Worm (Caenorhabditis elegans) whole organism, young adult: ENCODE data around the gene best-7.

Experiments
- B0019.2 ChIP-seq: fragments of 200-800 bp; sonication (Bioruptor generic); conservative IDR thresholded peaks from 2 replicates; pipeline ENCODE4 v1.3.6; 2022; ENCODE audit warnings: missing genetic modification reagents, missing genetic modification characterization, missing compliant biosample characterization
- B0035.1 ChIP-seq: sonication (generic microtip); optimal IDR thresholded peaks from 2 replicates; lab custom pipeline; 2016; ENCODE audit warnings: missing genetic modification characterization, mild to moderate bottlenecking, missing compliant biosample characterization, missing genotype, missing genetic modification reagents
- C06A6.2 ChIP-seq: fragments of 200-800 bp; sonication (Bioruptor generic); conservative IDR thresholded peaks from 2 replicates; pipeline ENCODE4 v1.3.6; 2022; ENCODE audit warnings: missing genetic modification characterization, missing compliant biosample characterization
- D2030.7 ChIP-seq: fragments of 200-800 bp; sonication (Bioruptor generic); IDR thresholded peaks from 2 replicates; pipeline ENCODE4 v1.3.6; 2022; ENCODE audit warnings: missing genetic modification reagents, missing genetic modification characterization, missing compliant biosample characterization
- F22D6.2 ChIP-seq: sonication (generic microtip); optimal IDR thresholded peaks from 2 replicates; lab custom pipeline; 2016; ENCODE audit warnings: mild to moderate bottlenecking, missing genetic modification characterization, missing compliant biosample characterization
- F23B12.7 ChIP-seq: sonication (generic microtip); optimal IDR thresholded peaks from 2 replicates; lab custom pipeline; 2017; ENCODE audit warnings: missing genetic modification characterization, mild to moderate bottlenecking, missing compliant biosample characterization, antibody characterized with exemption, moderate library complexity; ENCODE audit not compliant: insufficient read depth
- K11D2.4 ChIP-seq: fragments of 200-800 bp; sonication (Bioruptor generic); IDR thresholded peaks from 2 replicates; pipeline ENCODE4 v1.3.6; 2022; ENCODE audit warnings: missing genetic modification reagents, missing genetic modification characterization, missing compliant biosample characterization
- K12H6.12 ChIP-seq: fragments of 200-800 bp; sonication (Bioruptor generic); optimal IDR thresholded peaks from 2 replicates; lab custom pipeline; 2018; ENCODE audit warnings: mild to moderate bottlenecking, missing genetic modification characterization, missing compliant biosample characterization
- T07F8.4 ChIP-seq: sonication (generic microtip); optimal IDR thresholded peaks from 2 replicates; lab custom pipeline; 2016; ENCODE audit warnings: mild to moderate bottlenecking, missing genetic modification characterization, moderate library complexity, missing compliant biosample characterization
- Y53G8AR.9 ChIP-seq: fragments of 200-800 bp; sonication (Bioruptor generic); conservative IDR thresholded peaks from 2 replicates; pipeline ENCODE4 v1.3.6; 2022; ENCODE audit warnings: missing genetic modification reagents, missing genetic modification characterization, missing compliant biosample characterization
- Y67H2A.10 ChIP-seq: fragments of 200-800 bp; sonication (Bioruptor generic); conservative IDR thresholded peaks from 2 replicates; pipeline ENCODE4 v1.3.6; 2022; ENCODE audit warnings: missing genetic modification reagents, missing genetic modification characterization, missing compliant biosample characterization
- Y95B8A.8 ChIP-seq: fragments of 200-800 bp; sonication (Bioruptor generic); IDR thresholded peaks from 2 replicates; pipeline ENCODE4 v1.3.6; 2022; ENCODE audit warnings: missing genetic modification reagents, missing genetic modification characterization, missing compliant biosample characterization
- attf-6 ChIP-seq: fragments of 200-800 bp; sonication (Bioruptor generic); IDR thresholded peaks from 2 replicates; pipeline ENCODE4 v1.3.6; 2022; ENCODE audit warnings: missing genetic modification reagents, missing genetic modification characterization, missing compliant biosample characterization
- bed-2 ChIP-seq: fragments of 200-800 bp; sonication (Bioruptor generic); IDR thresholded peaks from 2 replicates; pipeline ENCODE4 v1.3.6; 2022; ENCODE audit warnings: missing genetic modification reagents, missing genetic modification characterization, missing compliant biosample characterization
- ceh-100 ChIP-seq: fragments of 200-800 bp; sonication (Bioruptor generic); IDR thresholded peaks from 2 replicates; pipeline ENCODE4 v1.3.6; 2022; ENCODE audit warnings: missing genetic modification reagents, missing genetic modification characterization, missing compliant biosample characterization
- ceh-79 ChIP-seq: sonication (generic microtip); optimal IDR thresholded peaks from 2 replicates; lab custom pipeline; 2017; ENCODE audit warnings: mild to moderate bottlenecking, missing genetic modification characterization, missing compliant biosample characterization
- ceh-91 ChIP-seq: fragments of 200-800 bp; sonication (Bioruptor generic); IDR thresholded peaks from 2 replicates; pipeline ENCODE4 v1.3.6; 2022; ENCODE audit warnings: missing genetic modification reagents, missing genetic modification characterization, missing compliant biosample characterization
- egl-18 ChIP-seq: fragments of 200-800 bp; sonication (Bioruptor generic); IDR thresholded peaks from 2 replicates; pipeline ENCODE4 v1.3.6; 2022; ENCODE audit warnings: missing genetic modification reagents, missing genetic modification characterization, missing compliant biosample characterization
- egrh-3 ChIP-seq: fragments of 200-800 bp; sonication (Bioruptor generic); IDR thresholded peaks from 2 replicates; pipeline ENCODE4 v1.3.6; 2022; ENCODE audit warnings: missing genetic modification reagents, missing genetic modification characterization, missing compliant biosample characterization
- ekl-4 ChIP-seq: fragments of 200-800 bp; sonication (Bioruptor generic); IDR thresholded peaks from 2 replicates; pipeline ENCODE4 v1.3.6; 2022; ENCODE audit warnings: missing genetic modification reagents, missing genetic modification characterization, missing compliant biosample characterization
- gei-17 ChIP-seq: fragments of 200-800 bp; sonication (Bioruptor generic); optimal IDR thresholded peaks from 2 replicates; lab custom pipeline; 2018; ENCODE audit warnings: mild to moderate bottlenecking, missing genetic modification characterization, missing compliant biosample characterization
- hmg-1.2 ChIP-seq: fragments of 200-800 bp; sonication (Bioruptor generic); IDR thresholded peaks from 2 replicates; pipeline ENCODE4 v1.3.6; 2022; ENCODE audit warnings: missing genetic modification reagents, missing genetic modification characterization, missing compliant biosample characterization
- hsf-1 ChIP-seq: fragments of 200-800 bp; sonication (Bioruptor generic); IDR thresholded peaks from 2 replicates; pipeline ENCODE4 v1.3.6; 2022; ENCODE audit warnings: missing genetic modification reagents, missing genetic modification characterization, missing compliant biosample characterization
- let-607 ChIP-seq, 2 experiments: fragments of 200-800 bp in 1 of 2; sonication (Bioruptor generic) in 1 of 2; sonication (generic microtip) in 1 of 2; optimal IDR thresholded peaks; 2 replicates each; lab custom pipeline; 2016 to 2018; ENCODE audit warnings: mild to moderate bottlenecking in 2 of 2, missing compliant biosample characterization in 2 of 2, missing genetic modification characterization in 2 of 2, moderate library complexity in 2 of 2, missing genotype in 1 of 2
- lin-35 ChIP-seq, 3 experiments: fragments of 150-350 bp in 2 of 3; sonication (generic microtip) in 1 of 3; optimal IDR thresholded peaks; 2 replicates each; lab custom pipeline; 2014 to 2018; ENCODE audit warnings: missing biosample characterization in 3 of 3, missing genetic modification characterization in 3 of 3, missing genetic modification reagents in 3 of 3
- lir-1 ChIP-seq: fragments of 200-800 bp; sonication (Bioruptor generic); conservative IDR thresholded peaks from 2 replicates; pipeline ENCODE4 v1.3.6; 2022; ENCODE audit warnings: missing genetic modification reagents, missing genetic modification characterization, missing compliant biosample characterization
- lsl-1 ChIP-seq: fragments of 200-800 bp; sonication (Bioruptor generic); optimal IDR thresholded peaks from 2 replicates; lab custom pipeline; 2018; ENCODE audit warnings: mild to moderate bottlenecking, missing genetic modification characterization, moderate library complexity, missing compliant biosample characterization
- madf-10 ChIP-seq: sonication (generic microtip); optimal IDR thresholded peaks from 2 replicates; lab custom pipeline; 2016; ENCODE audit warnings: mild to moderate bottlenecking, missing genetic modification characterization, missing compliant biosample characterization
- madf-3 ChIP-seq: fragments of 200-800 bp; sonication (Bioruptor generic); IDR thresholded peaks from 2 replicates; pipeline ENCODE4 v1.3.6; 2022; ENCODE audit warnings: missing genetic modification reagents, missing genetic modification characterization, missing compliant biosample characterization
- madf-6 ChIP-seq: fragments of 200-800 bp; sonication (Bioruptor generic); IDR thresholded peaks from 2 replicates; pipeline ENCODE4 v1.3.6; 2022; ENCODE audit warnings: missing genetic modification reagents, missing genetic modification characterization, missing compliant biosample characterization
- mcd-1 ChIP-seq: fragments of 200-800 bp; sonication (Bioruptor generic); IDR thresholded peaks from 2 replicates; pipeline ENCODE4 v1.3.6; 2022; ENCODE audit warnings: missing genetic modification reagents, missing genetic modification characterization, missing compliant biosample characterization
- rcor-1 ChIP-seq: fragments of 200-800 bp; sonication (Bioruptor generic); IDR thresholded peaks from 2 replicates; pipeline ENCODE4 v1.3.6; 2022; ENCODE audit warnings: missing genetic modification reagents, missing genetic modification characterization, missing compliant biosample characterization
- repo-1 ChIP-seq: sonication (generic microtip); optimal IDR thresholded peaks from 2 replicates; lab custom pipeline; 2017; ENCODE audit warnings: mild to moderate bottlenecking, missing genetic modification characterization, missing compliant biosample characterization
- sea-2 ChIP-seq: fragments of 200-800 bp; sonication (Bioruptor generic); IDR thresholded peaks from 2 replicates; pipeline ENCODE4 v1.3.6; 2022; ENCODE audit warnings: missing genetic modification characterization, missing compliant biosample characterization
- snpc-4 ChIP-seq, 5 experiments: fragments of 150-350 bp in 1 of 5; sonication (generic microtip) in 4 of 5; optimal IDR thresholded peaks; 2 replicates each; lab custom pipeline; 2014 to 2018; ENCODE audit warnings: missing genetic modification characterization in 5 of 5, missing biosample characterization in 3 of 5, antibody characterized with exemption in 2 of 5, mild to moderate bottlenecking in 2 of 5, missing compliant biosample characterization in 2 of 5, missing genotype in 2 of 5, moderate library complexity in 2 of 5, missing genetic modification reagents in 1 of 5
- somi-1 ChIP-seq: fragments of 200-800 bp; sonication (Bioruptor generic); optimal IDR thresholded peaks from 2 replicates; lab custom pipeline; 2018; ENCODE audit warnings: mild to moderate bottlenecking, missing genetic modification characterization, missing compliant biosample characterization
- tbp1 ChIP-seq: fragments of 200-800 bp; sonication (Bioruptor generic); optimal IDR thresholded peaks from 2 replicates; lab custom pipeline; 2018; ENCODE audit warnings: mild to moderate bottlenecking, missing genetic modification characterization, missing compliant biosample characterization
- tlf-1 ChIP-seq: fragments of 200-800 bp; sonication (Bioruptor generic); optimal IDR thresholded peaks from 2 replicates; lab custom pipeline; 2018; ENCODE audit warnings: mild to moderate bottlenecking, missing genetic modification characterization, missing compliant biosample characterization
- unc-130 ChIP-seq: sonication (generic microtip); optimal IDR thresholded peaks from 2 replicates; lab custom pipeline; 2016; ENCODE audit warnings: missing genetic modification reagents, missing genetic modification characterization, missing compliant biosample characterization
- xnd-1 ChIP-seq: sonication (generic microtip); optimal IDR thresholded peaks from 2 replicates; lab custom pipeline; 2016; ENCODE audit warnings: missing genotype, missing genetic modification reagents, missing genetic modification characterization, missing compliant biosample characterization
- ztf-18 ChIP-seq: sonication (generic microtip); optimal IDR thresholded peaks from 2 replicates; lab custom pipeline; 2016; ENCODE audit warnings: missing genotype, mild to moderate bottlenecking, missing genetic modification characterization, missing compliant biosample characterization
- ztf-22 ChIP-seq: fragments of 200-800 bp; sonication (Bioruptor generic); optimal IDR thresholded peaks from 2 replicates; lab custom pipeline; 2018; ENCODE audit warnings: mild to moderate bottlenecking, missing genetic modification characterization, moderate library complexity, missing compliant biosample characterization
- ztf-26 ChIP-seq: sonication (generic microtip); optimal IDR thresholded peaks from 2 replicates; lab custom pipeline; 2017; ENCODE audit warnings: missing genetic modification characterization, missing compliant biosample characterization
- ztf-28 ChIP-seq: fragments of 200-800 bp; sonication (Bioruptor generic); IDR thresholded peaks from 2 replicates; pipeline ENCODE4 v1.3.6; 2022; ENCODE audit warnings: missing genetic modification reagents, missing genetic modification characterization, missing compliant biosample characterization
- ztf-6 ChIP-seq: fragments of 200-800 bp; sonication (Bioruptor generic); IDR thresholded peaks from 2 replicates; pipeline ENCODE4 v1.3.6; 2022; ENCODE audit warnings: missing genetic modification reagents, missing genetic modification characterization, missing compliant biosample characterization

best-7 gene

ce11 chrIV:11180077-11180476 lies 50.0 kb downstream of the best-7 start:
- TF ChIP-seq gei-17 = no peak
- TF ChIP-seq ceh-79 (tag; lab: Kevin White, UChicago) = no peak

ce11 chrIV:11179123-11179740 lies 50.9 kb downstream of the best-7 start, which contains the start of gene cpt-2:
Gene cpt-2, plus strand, starts transcription at chrIV:11179645.
- peak; percentile 54 for TF ChIP-seq ztf-26
- TF ChIP-seq attf-6 (GFP tag; lab: Robert Waterston, UW) = peak; percentile 53; the same call in 1 of the 2 replicates
- peak; percentile 92 for TF ChIP-seq mcd-1 (GFP tag; lab: Robert Waterston, UW)
- peak; percentile 87 for TF ChIP-seq hsf-1
- peak; percentile 41 for TF ChIP-seq unc-130 (GFP tag; lab: Kevin White, UChicago)
- peak; percentile 62 for TF ChIP-seq lsl-1 (GFP tag; lab: Kevin White, UChicago)
- peak; percentile 80 for TF ChIP-seq ceh-91 (GFP tag; lab: Robert Waterston, UW)
- peak; percentile 54 for TF ChIP-seq B0035.1 (tag; lab: Kevin White, UChicago)
- peak; percentile 90 for TF ChIP-seq madf-3
- TF ChIP-seq ztf-28 (GFP tag; lab: Robert Waterston, UW) = peak; percentile 90
- peak in 1 of 3 experiments; percentile 84 for TF ChIP-seq lin-35 (GFP tag; optimal IDR thresholded peaks at IDR 0.05; lab: Kevin White, UChicago)
- TF ChIP-seq let-607 (tag; optimal IDR thresholded peaks at IDR 0.05; lab: Kevin White, UChicago) = peak; percentile 22 to 65
- peak; percentile 35 for TF ChIP-seq F22D6.2 (tag; lab: Kevin White, UChicago)
- TF ChIP-seq madf-6 = peak; percentile 82
- peak; percentile 34 for TF ChIP-seq somi-1
- TF ChIP-seq egl-18 (GFP tag; lab: Robert Waterston, UW) = peak; percentile 80; the same call in 1 of the 2 replicates
- peak; percentile 67 for TF ChIP-seq tbp1 (GFP tag; lab: Kevin White, UChicago)
- TF ChIP-seq tlf-1 (GFP tag; lab: Kevin White, UChicago) = peak; percentile 71
- peak; percentile 95 for TF ChIP-seq rcor-1 (GFP tag; lab: Robert Waterston, UW)
- TF ChIP-seq Y67H2A.10 = peak; percentile 43; the same call in 1 of the 2 replicates
- peak; percentile 13 for TF ChIP-seq snpc-4 (GFP tag; optimal IDR thresholded peaks at IDR 0.05; lab: Kevin White, UChicago)
- peak; percentile 27 to 71 (median 62) for TF ChIP-seq snpc-4 (tag; optimal IDR thresholded peaks at IDR 0.05; lab: Kevin White, UChicago)
- TF ChIP-seq bed-2 = peak; percentile 86
- peak; percentile 7 for TF ChIP-seq T07F8.4 (tag; lab: Kevin White, UChicago)
- peak; percentile 51 for TF ChIP-seq K12H6.12 (tag; lab: Kevin White, UChicago)
- TF ChIP-seq ztf-6 = peak; percentile 68; the same call in 1 of the 2 replicates
- peak; percentile 86; the same call in 1 of the 2 replicates for TF ChIP-seq ekl-4
- peak; percentile 65 for TF ChIP-seq C06A6.2 (GFP tag; lab: Robert Waterston, UW)
- TF ChIP-seq ztf-22 (GFP tag; lab: Kevin White, UChicago) = peak; percentile 16
- peak; percentile 48 for TF ChIP-seq F23B12.7 (tag; lab: Kevin White, UChicago)
- peak; percentile 85 for TF ChIP-seq lir-1 (GFP tag; lab: Robert Waterston, UW)
- peak; percentile 81 for TF ChIP-seq egrh-3 (GFP tag; lab: Robert Waterston, UW)
- TF ChIP-seq hmg-1.2 = peak; percentile 65
- peak; percentile 79; the same call in 1 of the 2 replicates for TF ChIP-seq Y95B8A.8 (GFP tag; lab: Robert Waterston, UW)
- peak; percentile 95 for TF ChIP-seq D2030.7 (GFP tag; lab: Robert Waterston, UW)
- TF ChIP-seq Y53G8AR.9 (GFP tag; lab: Robert Waterston, UW) = peak; percentile 95
- TF ChIP-seq sea-2 (GFP tag; lab: Robert Waterston, UW) = 0 out of 2 replicates have a peak, but pooled peaks have one; percentile 20
- TF ChIP-seq xnd-1 (tag; lab: Kevin White, UChicago) = peak; percentile 44
- peak; percentile 97 for TF ChIP-seq ztf-18 (tag; lab: Kevin White, UChicago)
- peak; percentile 59 for TF ChIP-seq madf-10
- TF ChIP-seq ceh-100 (GFP tag; lab: Robert Waterston, UW) = peak; percentile 98
- peak; percentile 95 for TF ChIP-seq K11D2.4 (GFP tag; lab: Robert Waterston, UW)
- peak; percentile 20 for TF ChIP-seq repo-1 (tag; lab: Kevin White, UChicago)
- peak; percentile 61 for TF ChIP-seq B0019.2
